Worm (Caenorhabditis elegans): Measurements from ENCODE around the gene K02F3.2.

K02F3.2 gene

ce11 chrIII:835713-836278, 9.8 kb upstream of the K02F3.2 start (continued):
- TF ChIP-seq hrde-1 (tag; optimal IDR thresholded peaks at IDR 0.05; ENCODE audit: borderline replicate concordance): no peak
- TF ChIP-seq lin-54 (GFP tag; optimal IDR thresholded peaks at IDR 0.05): peak; percentile 70
- TF ChIP-seq lsy-27 (tag; optimal IDR thresholded peaks at IDR 0.05; ENCODE audit: borderline replicate concordance, insufficient read depth): no peak
- peak; percentile 90 for TF ChIP-seq C06A6.2 (GFP tag; conservative IDR thresholded peaks at IDR 0.05)
- TF ChIP-seq B0261.1 (tag; optimal IDR thresholded peaks at IDR 0.05): peak; percentile 44
- peak; percentile 99 for TF ChIP-seq atf-7 (tag; optimal IDR thresholded peaks at IDR 0.05)
- TF ChIP-seq nfya-2 (GFP tag; IDR thresholded peaks at IDR 0.05): peak; percentile 93; the same call in 1 of the 2 replicates
- no peak for TF ChIP-seq nfya-1 (tag; optimal IDR thresholded peaks at IDR 0.05; ENCODE audit: borderline replicate concordance, insufficient read depth)
- peak; percentile 92; the same call in 1 of the 2 replicates for TF ChIP-seq nhr-120 (GFP tag; IDR thresholded peaks at IDR 0.05)
- TF ChIP-seq him-1 (tag; optimal IDR thresholded peaks at IDR 0.05): no peak
- TF ChIP-seq ama-1 (optimal IDR thresholded peaks at IDR 0.05): peak; percentile 91
- TF ChIP-seq ama-1 (GFP tag; optimal IDR thresholded peaks at IDR 0.05): peak in 1 of 2 experiments; percentile 65
- peak; percentile 98 for TF ChIP-seq F57C9.4 (tag; optimal IDR thresholded peaks at IDR 0.05)
- TF ChIP-seq mxl-1 (tag; optimal IDR thresholded peaks at IDR 0.05): no peak
- peak; percentile 34; the same call in 1 of the 2 replicates for TF ChIP-seq egrh-3 (GFP tag; IDR thresholded peaks at IDR 0.05)
- TF ChIP-seq F37B4.10 (GFP tag; IDR thresholded peaks at IDR 0.05): no peak
- TF ChIP-seq pha-4 (tag; optimal IDR thresholded peaks at IDR 0.05): peak; percentile 62
- TF ChIP-seq B0035.1 (tag; optimal IDR thresholded peaks at IDR 0.05): peak; percentile 87
- TF ChIP-seq ceh-91 (GFP tag; IDR thresholded peaks at IDR 0.05): no peak
- TF ChIP-seq sptf-2 (GFP tag; optimal IDR thresholded peaks at IDR 0.05): peak; percentile 77
- TF ChIP-seq let-526 (GFP tag; IDR thresholded peaks at IDR 0.05): no peak; the same call in none of the 2 replicates
- peak; percentile 99 for TF ChIP-seq Y53G8AR.9 (GFP tag; conservative IDR thresholded peaks at IDR 0.05)
- TF ChIP-seq ceh-40 (GFP tag; IDR thresholded peaks at IDR 0.05): peak; percentile 94
- TF ChIP-seq F49E8.2 (tag; optimal IDR thresholded peaks at IDR 0.05; ENCODE audit: insufficient read depth): no peak
- TF ChIP-seq T07F8.4 (tag; optimal IDR thresholded peaks at IDR 0.05): no peak
- TF ChIP-seq hsf-1 (GFP tag; IDR thresholded peaks at IDR 0.05): peak; percentile 82; the same call in 1 of the 2 replicates
- no peak for TF ChIP-seq snpc-1.1 (tag; optimal IDR thresholded peaks at IDR 0.05; ENCODE audit: insufficient read depth)
- TF ChIP-seq ztf-6 (GFP tag; IDR thresholded peaks at IDR 0.05): peak; percentile 43; the same call in 1 of the 2 replicates
- TF ChIP-seq ztf-3 (GFP tag; optimal IDR thresholded peaks at IDR 0.05): peak; percentile 91
- peak; percentile 72; the same call in 1 of the 2 replicates for TF ChIP-seq F39B2.1 (GFP tag; IDR thresholded peaks at IDR 0.05)
- TF ChIP-seq lin-26 (GFP tag; IDR thresholded peaks at IDR 0.05): peak; percentile 97
- TF ChIP-seq ztf-25 (GFP tag; IDR thresholded peaks at IDR 0.05): peak; percentile 92
- TF ChIP-seq athp-1 (tag; optimal IDR thresholded peaks at IDR 0.05): peak; percentile 99
- peak; percentile 93 for TF ChIP-seq ekl-4 (GFP tag; IDR thresholded peaks at IDR 0.05)
- TF ChIP-seq madf-10 (tag; optimal IDR thresholded peaks at IDR 0.05): peak; percentile 81
- TF ChIP-seq Y56A3A.18 (GFP tag; IDR thresholded peaks at IDR 0.05): peak; percentile 98
- peak; percentile 69 for TF ChIP-seq attf-3 (GFP tag; conservative IDR thresholded peaks at IDR 0.05)
- TF ChIP-seq mel-28 (tag; optimal IDR thresholded peaks at IDR 0.05; ENCODE audit: borderline replicate concordance): peak; percentile 90
- TF ChIP-seq nhr-179 (tag; optimal IDR thresholded peaks at IDR 0.05): peak; percentile 45
- TF ChIP-seq hlh-26 (GFP tag; conservative IDR thresholded peaks at IDR 0.05): no peak
- TF ChIP-seq egl-44 (GFP tag; IDR thresholded peaks at IDR 0.05): peak; percentile 92
- TF ChIP-seq F22D6.2 (tag; optimal IDR thresholded peaks at IDR 0.05): peak; percentile 73
- TF ChIP-seq hlh-12 (tag; optimal IDR thresholded peaks at IDR 0.05): no peak
- TF ChIP-seq K11D2.4 (GFP tag; IDR thresholded peaks at IDR 0.05): peak; percentile 95
- no peak for TF ChIP-seq ztf-28 (GFP tag; IDR thresholded peaks at IDR 0.05)
- TF ChIP-seq die-1 (tag; optimal IDR thresholded peaks at IDR 0.05): peak; percentile 54
- TF ChIP-seq Y95B8A.8 (GFP tag; IDR thresholded peaks at IDR 0.05): peak; percentile 91
- TF ChIP-seq unc-130 (GFP tag; optimal IDR thresholded peaks at IDR 0.05): no peak
